Fruit fly (Drosophila melanogaster) whole organism, adult: ENCODE data around the gene Moe.

Experiments used
- CG11617 ChIP-seq: fragments of 200-800 bp; sonication (Bioruptor generic); optimal IDR thresholded peaks from 2 replicates; lab custom pipeline; 2017; ENCODE audit warnings: mild to moderate bottlenecking, missing biosample characterization, missing genetic modification reagents, missing genetic modification characterization
- CG12768 ChIP-seq: fragments of 200-800 bp; sonication (Bioruptor generic); optimal IDR thresholded peaks from 2 replicates; lab custom pipeline; 2017; ENCODE audit warnings: missing biosample characterization, missing genetic modification characterization, mild to moderate bottlenecking, moderate library complexity, missing genetic modification reagents
- CG14711 ChIP-seq: fragments of 200-800 bp; sonication (Bioruptor generic); optimal IDR thresholded peaks from 2 replicates; lab custom pipeline; 2018; ENCODE audit warnings: missing biosample characterization, mild to moderate bottlenecking, missing genetic modification characterization, moderate library complexity
- CG1620 ChIP-seq: fragments of 200-800 bp; sonication (Bioruptor generic); optimal IDR thresholded peaks from 2 replicates; lab custom pipeline; 2016; ENCODE audit warnings: missing biosample characterization, missing genetic modification characterization
- CG33017 ChIP-seq: fragments of 200-800 bp; sonication (Bioruptor generic); optimal IDR thresholded peaks from 2 replicates; lab custom pipeline; 2018; ENCODE audit warnings: missing biosample characterization, mild to moderate bottlenecking, missing genetic modification characterization, moderate library complexity
- CG5204 ChIP-seq: fragments of 200-800 bp; sonication (Bioruptor generic); optimal IDR thresholded peaks from 2 replicates; lab custom pipeline; 2016; ENCODE audit warnings: missing biosample characterization, missing genetic modification characterization
- CG7045 ChIP-seq: fragments of 200-800 bp; sonication (Bioruptor generic); optimal IDR thresholded peaks from 2 replicates; lab custom pipeline; 2017; ENCODE audit warnings: missing biosample characterization, mild to moderate bottlenecking, missing genetic modification characterization
- CG7101 ChIP-seq: fragments of 200-800 bp; sonication (Bioruptor generic); optimal IDR thresholded peaks from 2 replicates; lab custom pipeline; 2018; ENCODE audit warnings: missing biosample characterization, mild to moderate bottlenecking, missing genetic modification characterization, moderate library complexity
- Clk ChIP-seq: fragments of 200-800 bp; sonication (Bioruptor generic); optimal IDR thresholded peaks from 2 replicates; lab custom pipeline; 2017; ENCODE audit warnings: missing biosample characterization, missing genetic modification characterization
- Crg-1 ChIP-seq: fragments of 200-800 bp; sonication (Bioruptor generic); optimal IDR thresholded peaks from 2 replicates; lab custom pipeline; 2016; ENCODE audit warnings: missing biosample characterization, missing genetic modification characterization
- Hr96 ChIP-seq: fragments of 200-800 bp; sonication (Bioruptor generic); optimal IDR thresholded peaks from 2 replicates; lab custom pipeline; 2016; ENCODE audit warnings: missing biosample characterization, missing genetic modification characterization
- Mnt ChIP-seq: fragments of 200-800 bp; sonication (Bioruptor generic); optimal IDR thresholded peaks from 2 replicates; lab custom pipeline; 2016; ENCODE audit warnings: missing biosample characterization, mild to moderate bottlenecking, missing genetic modification characterization
- bab1 ChIP-seq: fragments of 200-800 bp; sonication (Bioruptor generic); optimal IDR thresholded peaks from 3 replicates; lab custom pipeline; 2019; ENCODE audit warnings: missing biosample characterization, mild to moderate bottlenecking, missing genetic modification characterization, moderate library complexity
- cic ChIP-seq: fragments of 200-800 bp; sonication (Bioruptor generic); optimal IDR thresholded peaks from 2 replicates; lab custom pipeline; 2017; ENCODE audit warnings: missing biosample characterization, mild to moderate bottlenecking, missing genetic modification characterization, moderate library complexity
- cnc ChIP-seq, 2 experiments: fragments of >200 bp; optimal IDR thresholded peaks; 2 replicates each; lab custom pipeline; 2017
- kay ChIP-seq: fragments of 200-800 bp; sonication (Bioruptor generic); peaks from one replicate; lab custom pipeline; 2016; ENCODE audit warnings: missing biosample characterization, missing genetic modification characterization, borderline replicate concordance
- ovo ChIP-seq: fragments of 200-800 bp; sonication (Bioruptor generic); optimal IDR thresholded peaks from 2 replicates; lab custom pipeline; 2016; ENCODE audit warnings: missing biosample characterization, missing genetic modification characterization
- pad ChIP-seq: fragments of 200-800 bp; sonication (Bioruptor generic); optimal IDR thresholded peaks from 3 replicates; lab custom pipeline; 2017; ENCODE audit warnings: missing biosample characterization, missing genetic modification characterization, mild to moderate bottlenecking, moderate library complexity, missing genetic modification reagents
- tj ChIP-seq: fragments of 200-800 bp; sonication (Bioruptor generic); optimal IDR thresholded peaks from 3 replicates; lab custom pipeline; 2017; ENCODE audit warnings: missing biosample characterization, mild to moderate bottlenecking, missing genetic modification characterization, moderate library complexity
- toe ChIP-seq: fragments of 200-800 bp; sonication (Bioruptor generic); optimal IDR thresholded peaks from 2 replicates; lab custom pipeline; 2016; ENCODE audit warnings: missing biosample characterization, missing genetic modification characterization

Gene Moe

dm6 chrX:8852170-8852569 is 46.0 kb downstream of the Moe start:
- TF ChIP-seq CG12768 (GFP tag; lab: Kevin White, UChicago) (no peak), Hr96 (no peak), cic (GFP tag; lab: Kevin White, UChicago) (no peak), pad (GFP tag; lab: Kevin White, UChicago) (no peak), CG11617 (GFP tag; lab: Kevin White, UChicago) (no peak), Mnt (GFP tag; lab: Kevin White, UChicago) (no peak), ovo (no peak), tj (GFP tag; lab: Kevin White, UChicago) (no peak), CG1620 (GFP tag; lab: Kevin White, UChicago) (no peak), bab1 (GFP tag; lab: Kevin White, UChicago) (no peak), Clk (no peak), CG33017 (tag; lab: Kevin White, UChicago) (no peak), kay (no peak)

dm6 chrX:8843755-8844154 is 54.4 kb downstream of the Moe start:
- no peak for TF ChIP-seq ovo
- TF ChIP-seq toe, result no peak
- no peak for TF ChIP-seq CG7045 (GFP tag; lab: Kevin White, UChicago)
- TF ChIP-seq Mnt (GFP tag; lab: Kevin White, UChicago), result no peak
- TF ChIP-seq Hr96, result no peak
- no peak for TF ChIP-seq Clk
- no peak for TF ChIP-seq tj (GFP tag; lab: Kevin White, UChicago)
- no peak for TF ChIP-seq CG33017 (tag; lab: Kevin White, UChicago)
- no peak for TF ChIP-seq cic (GFP tag; lab: Kevin White, UChicago)
- no peak for TF ChIP-seq CG14711 (tag; lab: Kevin White, UChicago)
- TF ChIP-seq Crg-1, result no peak
- no peak for TF ChIP-seq pad (GFP tag; lab: Kevin White, UChicago)
- TF ChIP-seq kay, result no peak
- no peak for TF ChIP-seq CG5204 (GFP tag; lab: Kevin White, UChicago)
- no peak for TF ChIP-seq CG7101
- TF ChIP-seq bab1 (GFP tag; lab: Kevin White, UChicago), result no peak
- TF ChIP-seq CG11617 (GFP tag; lab: Kevin White, UChicago), result no peak
- no peak for TF ChIP-seq CG12768 (GFP tag; lab: Kevin White, UChicago)

dm6 chrX:8841438-8841837 is 56.7 kb downstream of the Moe start:
- TF ChIP-seq kay (no peak), bab1 (GFP tag; lab: Kevin White, UChicago) (no peak), CG7045 (GFP tag; lab: Kevin White, UChicago) (no peak), CG14711 (tag; lab: Kevin White, UChicago) (no peak), Hr96 (no peak), Crg-1 (no peak), Clk (no peak), toe (no peak), cic (GFP tag; lab: Kevin White, UChicago) (no peak), CG7101 (no peak), ovo (no peak), Mnt (GFP tag; lab: Kevin White, UChicago) (no peak), CG33017 (tag; lab: Kevin White, UChicago) (no peak), CG1620 (GFP tag; lab: Kevin White, UChicago) (no peak), CG12768 (GFP tag; lab: Kevin White, UChicago) (no peak), CG11617 (GFP tag; lab: Kevin White, UChicago) (no peak), tj (GFP tag; lab: Kevin White, UChicago) (no peak), cnc (optimal IDR thresholded peaks at IDR 0.05; lab: Kevin White, UChicago) (no peak)

- TF ChIP-seq Mnt (GFP tag; lab: Kevin White, UChicago) (no peak), CG1620 (GFP tag; lab: Kevin White, UChicago) (no peak), Hr96 (no peak), Clk (no peak), CG11617 (GFP tag; lab: Kevin White, UChicago) (no peak), CG5204 (GFP tag; lab: Kevin White, UChicago) (no peak), CG7045 (GFP tag; lab: Kevin White, UChicago) (no peak), toe (no peak), CG14711 (tag; lab: Kevin White, UChicago) (no peak)
Observed at dm6 chrX:8839370-8839769, 58.8 kb downstream of the Moe start.

- TF ChIP-seq Clk, result no peak
- TF ChIP-seq CG1620 (GFP tag; lab: Kevin White, UChicago), result no peak
- no peak for TF ChIP-seq cnc (optimal IDR thresholded peaks at IDR 0.05; lab: Kevin White, UChicago)
- no peak for TF ChIP-seq Mnt (GFP tag; lab: Kevin White, UChicago)
- TF ChIP-seq CG12768 (GFP tag; lab: Kevin White, UChicago), result no peak
- no peak for TF ChIP-seq ovo
- no peak for TF ChIP-seq tj (GFP tag; lab: Kevin White, UChicago)
- no peak for TF ChIP-seq Crg-1
- TF ChIP-seq CG7101, result no peak
- no peak for TF ChIP-seq CG7045 (GFP tag; lab: Kevin White, UChicago)
- no peak for TF ChIP-seq CG14711 (tag; lab: Kevin White, UChicago)
- TF ChIP-seq kay, result no peak
- no peak for TF ChIP-seq CG33017 (tag; lab: Kevin White, UChicago)
- TF ChIP-seq CG5204 (GFP tag; lab: Kevin White, UChicago), result no peak
- no peak for TF ChIP-seq Hr96
- TF ChIP-seq CG11617 (GFP tag; lab: Kevin White, UChicago), result no peak
- no peak for TF ChIP-seq bab1 (GFP tag; lab: Kevin White, UChicago)
- no peak for TF ChIP-seq toe
- no peak for TF ChIP-seq cic (GFP tag; lab: Kevin White, UChicago)
- no peak for TF ChIP-seq pad (GFP tag; lab: Kevin White, UChicago)
Observed at dm6 chrX:8837892-8838373, 60.2 kb downstream of the Moe start, which contains the start of gene CG12075. Gene CG12075 (plus strand): TSS chrX:8838323.

DNA sequence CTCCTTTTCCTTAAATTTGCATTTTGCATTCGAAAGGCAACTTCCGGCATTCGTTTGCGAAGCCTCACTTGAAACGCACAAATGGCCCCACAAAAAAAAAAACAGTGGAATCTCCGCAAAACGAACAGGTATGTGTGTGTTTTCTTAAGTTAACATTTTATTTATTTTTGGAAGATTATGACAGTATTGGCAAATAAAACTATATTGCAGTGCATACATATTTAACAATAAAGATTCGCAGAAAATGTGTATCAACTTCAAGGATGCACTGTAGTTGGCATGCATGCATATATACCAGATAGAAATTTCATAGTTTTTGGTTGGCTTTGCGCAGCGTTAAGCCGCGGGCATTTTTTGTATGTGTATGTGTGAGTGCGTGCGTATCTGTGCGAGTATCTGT is 60.9 kb downstream of the Moe start:
- TF ChIP-seq pad (GFP tag; lab: Kevin White, UChicago) (no peak), CG11617 (GFP tag; lab: Kevin White, UChicago) (no peak), bab1 (GFP tag; lab: Kevin White, UChicago) (peak; percentile 4)
